Fruit fly (Drosophila melanogaster) whole organism, embryonic: ENCODE results near the gene Ykt6.

Source experiments
- CG11695 ChIP-seq: fragments of 200-800 bp; sonication (Bioruptor generic); IDR thresholded peaks from 3 replicates; pipeline ENCODE4 v1.3.6; 2022; ENCODE audit warnings: missing biosample characterization, missing genetic modification characterization
- CG12236 ChIP-seq: fragments of 200-800 bp; sonication (Bioruptor generic); optimal IDR thresholded peaks from 2 replicates; lab custom pipeline; 2016; ENCODE audit warnings: missing biosample characterization, missing genetic modification characterization
- CG31441 ChIP-seq: fragments of 200-800 bp; sonication (Bioruptor generic); IDR thresholded peaks from 2 replicates; pipeline ENCODE4 v1.3.6; 2022; ENCODE audit warnings: missing biosample characterization, missing genetic modification characterization
- CG3163 ChIP-seq: fragments of 200-800 bp; sonication (Bioruptor generic); optimal IDR thresholded peaks from 3 replicates; lab custom pipeline; 2016; ENCODE audit warnings: missing biosample characterization, missing genetic modification characterization
- CG4707 ChIP-seq: fragments of 200-800 bp; sonication (Bioruptor generic); optimal IDR thresholded peaks from 2 replicates; lab custom pipeline; 2018; ENCODE audit warnings: missing biosample characterization, mild to moderate bottlenecking, missing genetic modification characterization, moderate library complexity
- CG4820 ChIP-seq: fragments of 200-800 bp; sonication (Bioruptor generic); optimal IDR thresholded peaks from 3 replicates; lab custom pipeline; 2016; ENCODE audit warnings: missing biosample characterization, missing genetic modification characterization
- CG6683 ChIP-seq: fragments of 200-800 bp; sonication (Bioruptor generic); optimal IDR thresholded peaks from 2 replicates; lab custom pipeline; 2017; ENCODE audit warnings: missing biosample characterization, mild to moderate bottlenecking, missing genetic modification characterization, missing genetic modification reagents
- CG6854 ChIP-seq: fragments of 200-800 bp; sonication (Bioruptor generic); optimal IDR thresholded peaks from 3 replicates; lab custom pipeline; 2017; ENCODE audit warnings: missing biosample characterization, mild to moderate bottlenecking, missing genetic modification characterization
- CG7839 ChIP-seq: fragments of 200-800 bp; sonication (Bioruptor generic); optimal IDR thresholded peaks from 3 replicates; lab custom pipeline; 2018; ENCODE audit warnings: missing biosample characterization, mild to moderate bottlenecking, missing genetic modification characterization, moderate library complexity
- Dfd ChIP-seq, 2 experiments: fragments of >200 bp; optimal IDR thresholded peaks; 2 replicates each; lab custom pipeline; 2017; ENCODE audit warnings: missing biosample characterization in 2 of 2, missing genetic modification characterization in 2 of 2
- H15 ChIP-seq: fragments of 200-800 bp; sonication (Bioruptor generic); IDR thresholded peaks from 3 replicates; pipeline ENCODE4 v1.3.6; 2022; ENCODE audit warnings: missing biosample characterization, missing genetic modification characterization
- Kr ChIP-seq: fragments of 200-800 bp; sonication (Bioruptor generic); optimal IDR thresholded peaks from 2 replicates; lab custom pipeline; 2017; ENCODE audit warnings: missing biosample characterization, mild to moderate bottlenecking, missing genetic modification characterization
- vfl ChIP-seq: fragments of 200-800 bp; sonication (Bioruptor generic); optimal IDR thresholded peaks from 2 replicates; lab custom pipeline; 2016; ENCODE audit warnings: missing biosample characterization, missing genetic modification characterization

dm6 chrX:7909482-7909881 lies 10.7 kb upstream of the Ykt6 start:
- no peak for TF ChIP-seq CG4707 (GFP tag; lab: Kevin White, UChicago)
- TF ChIP-seq CG6683 (GFP tag; lab: Kevin White, UChicago): no peak
- no peak for TF ChIP-seq CG12236 (GFP tag; lab: Kevin White, UChicago)
- TF ChIP-seq Kr: no peak
- no peak for TF ChIP-seq CG6854 (GFP tag; lab: Kevin White, UChicago)
- TF ChIP-seq CG7839: peak; percentile 21
- no peak for TF ChIP-seq CG31441 (GFP tag; lab: Robert Waterston, UW)
- TF ChIP-seq vfl (GFP tag; lab: Kevin White, UChicago): no peak
- no peak for TF ChIP-seq H15
- no peak for TF ChIP-seq Dfd (GFP tag; optimal IDR thresholded peaks at IDR 0.05; lab: Kevin White, UChicago)
- peak; percentile 5 for TF ChIP-seq CG4820 (GFP tag; lab: Kevin White, UChicago)
- 0 out of 3 replicates have a peak, but pooled peaks have one; percentile 21 for TF ChIP-seq CG11695 (GFP tag; lab: Robert Waterston, UW)
- no peak for TF ChIP-seq CG3163 (GFP tag; lab: Kevin White, UChicago)
